Fruit fly (Drosophila melanogaster): ENCODE results near the gene RpS28-like.

dm6 chr2L:9436504-9436903 is at the start of gene RpS28-like:
- no peak for TF ChIP-seq CG4496 (GFP tag; IDR thresholded peaks at IDR 0.05)
- no peak for TF ChIP-seq CG32121 (GFP tag; IDR thresholded peaks at IDR 0.05)
- no peak for TF ChIP-seq rn (GFP tag; IDR thresholded peaks at IDR 0.05)
- no peak for TF ChIP-seq gl (tag; optimal IDR thresholded peaks at IDR 0.05)
- TF ChIP-seq CG13204 (GFP tag; optimal IDR thresholded peaks at IDR 0.05), result no peak
- no peak for TF ChIP-seq CG8159 (tag; optimal IDR thresholded peaks at IDR 0.05)
- TF ChIP-seq D1 (tag; optimal IDR thresholded peaks at IDR 0.05), result no peak
- TF ChIP-seq CG15710 (tag; optimal IDR thresholded peaks at IDR 0.05), result no peak
- no peak for TF ChIP-seq CG34367 (tag; optimal IDR thresholded peaks at IDR 0.05)
- TF ChIP-seq CG12605 (GFP tag; IDR thresholded peaks at IDR 0.05), result no peak
- TF ChIP-seq EcR (GFP tag; optimal IDR thresholded peaks at IDR 0.05), result no peak
- TF ChIP-seq Ets98B (GFP tag; IDR thresholded peaks at IDR 0.05), result no peak
- TF ChIP-seq CG17806 (tag; optimal IDR thresholded peaks at IDR 0.05), result no peak
- TF ChIP-seq fd96Ca (GFP tag; IDR thresholded peaks at IDR 0.05), result no peak
